Fruit fly (Drosophila melanogaster) whole organism, wandering third instar larva: ENCODE results near the gene brun.

Source experiments
- Abd-B ChIP-seq: fragments of >200 bp; optimal IDR thresholded peaks from 2 replicates; lab custom pipeline; 2017; ENCODE audit warnings: missing biosample characterization, missing genetic modification characterization
- CG32264 ChIP-seq: fragments of 200-800 bp; sonication (Bioruptor generic); optimal IDR thresholded peaks from 2 replicates; lab custom pipeline; 2016; ENCODE audit warnings: missing biosample characterization, missing genetic modification characterization
- CG9705 ChIP-seq: fragments of 200-800 bp; sonication (Bioruptor generic); optimal IDR thresholded peaks from 2 replicates; lab custom pipeline; 2018; ENCODE audit warnings: missing biosample characterization, mild to moderate bottlenecking, missing genetic modification characterization
- CrebA ChIP-seq: fragments of 200-800 bp; sonication (Bioruptor generic); optimal IDR thresholded peaks from 2 replicates; lab custom pipeline; 2016; ENCODE audit warnings: missing biosample characterization, mild to moderate bottlenecking, missing genetic modification characterization, borderline replicate concordance
- Dfd ChIP-seq: fragments of >200 bp; optimal IDR thresholded peaks from 2 replicates; lab custom pipeline; 2017; ENCODE audit warnings: missing biosample characterization, missing genetic modification characterization
- Dif ChIP-seq: fragments of 200-275, 200-300 bp; sonication (Bioruptor generic); optimal IDR thresholded peaks from 2 replicates; lab custom pipeline; 2018; ENCODE audit warnings: missing biosample characterization, missing genetic modification characterization; ENCODE audit not compliant: partially characterized antibody
- GATAd ChIP-seq: sonication (Bioruptor generic); optimal IDR thresholded peaks from 2 replicates; lab custom pipeline; 2016; ENCODE audit warnings: missing biosample characterization, missing genetic modification characterization
- HLH106 ChIP-seq: fragments of 200-800 bp; optimal IDR thresholded peaks from 3 replicates; lab custom pipeline; 2019; ENCODE audit warnings: missing biosample characterization, mild to moderate bottlenecking, missing genetic modification characterization, moderate library complexity
- Hnf4 ChIP-seq: fragments of 200-800 bp; sonication (Bioruptor generic); optimal IDR thresholded peaks from 2 replicates; lab custom pipeline; 2016; ENCODE audit warnings: missing biosample characterization, mild to moderate bottlenecking, missing genetic modification characterization
- Hr78 ChIP-seq: fragments of >200 bp; optimal IDR thresholded peaks from 2 replicates; lab custom pipeline; 2017; ENCODE audit warnings: missing biosample characterization, missing genetic modification characterization
- Hr83 ChIP-seq: fragments of 200-300 bp; sonication (Bioruptor generic); optimal IDR thresholded peaks from 2 replicates; lab custom pipeline; 2016; ENCODE audit warnings: missing biosample characterization, mild to moderate bottlenecking, missing genetic modification characterization, moderate library complexity; ENCODE audit not compliant: poor library complexity, severe bottlenecking
- Jra ChIP-seq: sonication (Bioruptor generic); optimal IDR thresholded peaks from 2 replicates; lab custom pipeline; 2016; ENCODE audit warnings: missing biosample characterization, missing genetic modification characterization
- Mio ChIP-seq: sonication (Bioruptor generic); optimal IDR thresholded peaks from 2 replicates; lab custom pipeline; 2016; ENCODE audit warnings: missing biosample characterization, missing genetic modification characterization
- Myc ChIP-seq: fragments of >200 bp; optimal IDR thresholded peaks from 2 replicates; lab custom pipeline; 2017
- N ChIP-seq: fragments of >200 bp; optimal IDR thresholded peaks from 2 replicates; lab custom pipeline; 2018; ENCODE audit warnings: missing biosample characterization, missing external identifiers, missing genetic modification characterization
- OdsH ChIP-seq: fragments of 200-800 bp; sonication (Bioruptor generic); optimal IDR thresholded peaks from 2 replicates; lab custom pipeline; 2016; ENCODE audit warnings: missing biosample characterization, mild to moderate bottlenecking, missing genetic modification characterization
- Rel ChIP-seq, 2 experiments: fragments of 200-800 bp; sonication (Bioruptor generic) in 1 of 2; optimal IDR thresholded peaks; 2 replicates in 1 of 2; 3 replicates in 1 of 2; lab custom pipeline; 2016 to 2019; ENCODE audit warnings: mild to moderate bottlenecking in 2 of 2, missing biosample characterization in 2 of 2, missing genetic modification characterization in 2 of 2, moderate library complexity in 1 of 2
- Sp1 ChIP-seq: fragments of 200-800 bp; sonication (Bioruptor generic); optimal IDR thresholded peaks from 3 replicates; lab custom pipeline; 2019; ENCODE audit warnings: missing biosample characterization, mild to moderate bottlenecking, missing genetic modification characterization, moderate library complexity
- Vsx2 ChIP-seq: fragments of 200-300, 225-300 bp; sonication (Bioruptor generic); optimal IDR thresholded peaks from 2 replicates; lab custom pipeline; 2018; ENCODE audit warnings: missing biosample characterization, missing genetic modification characterization; ENCODE audit not compliant: partially characterized antibody
- br ChIP-seq: fragments of 200-800 bp; sonication (Bioruptor generic); optimal IDR thresholded peaks from 2 replicates; lab custom pipeline; 2016; ENCODE audit warnings: missing biosample characterization, missing genetic modification characterization
- brk ChIP-seq: fragments of 200-800 bp; sonication (Bioruptor generic); optimal IDR thresholded peaks from 2 replicates; lab custom pipeline; 2016; ENCODE audit warnings: missing biosample characterization, mild to moderate bottlenecking, missing genetic modification characterization
- dl ChIP-seq, 2 experiments: fragments of 175-275, 200-275 bp in 1 of 2; fragments of 200-275 bp in 1 of 2; sonication (Bioruptor generic); optimal IDR thresholded peaks; lab custom pipeline; 2018; ENCODE audit warnings: mild to moderate bottlenecking in 2 of 2, missing biosample characterization in 2 of 2, missing genetic modification characterization in 2 of 2, moderate library complexity in 2 of 2; ENCODE audit not compliant: partially characterized antibody in 2 of 2, insufficient read depth in 1 of 2
- dmrt93B ChIP-seq: fragments of 200-800 bp; sonication (Bioruptor generic); optimal IDR thresholded peaks from 2 replicates; lab custom pipeline; 2018; ENCODE audit warnings: missing biosample characterization, mild to moderate bottlenecking, missing genetic modification characterization
- dsf ChIP-seq: sonication (Bioruptor generic); optimal IDR thresholded peaks from 2 replicates; lab custom pipeline; 2016; ENCODE audit warnings: missing biosample characterization, missing genetic modification characterization, borderline replicate concordance
- ey ChIP-seq: fragments of 200-800 bp; sonication (Bioruptor generic); optimal IDR thresholded peaks from 2 replicates; lab custom pipeline; 2016; ENCODE audit warnings: missing biosample characterization, missing genetic modification characterization
- foxo ChIP-seq, 2 experiments: fragments of 200-800 bp; sonication (Bioruptor generic); optimal IDR thresholded peaks; 2 replicates in 1 of 2; 3 replicates in 1 of 2; lab custom pipeline; 2016 to 2017; ENCODE audit warnings: missing biosample characterization in 2 of 2, missing genetic modification characterization in 2 of 2
- fru ChIP-seq: fragments of 200-800 bp; sonication (Bioruptor generic); optimal IDR thresholded peaks from 3 replicates; lab custom pipeline; 2016; ENCODE audit warnings: missing biosample characterization, mild to moderate bottlenecking, missing genetic modification characterization
- h ChIP-seq: fragments of 200-800 bp; sonication (Bioruptor generic); optimal IDR thresholded peaks from 3 replicates; lab custom pipeline; 2016; ENCODE audit warnings: missing biosample characterization, mild to moderate bottlenecking, missing genetic modification characterization
- jim ChIP-seq: fragments of 175-275, 200-325 bp; sonication (Bioruptor generic); optimal IDR thresholded peaks from 2 replicates; lab custom pipeline; 2016; ENCODE audit warnings: missing biosample characterization, mild to moderate bottlenecking, missing genetic modification characterization
- lola ChIP-seq: fragments of >200 bp; optimal IDR thresholded peaks from 2 replicates; lab custom pipeline; 2017; ENCODE audit warnings: missing biosample characterization, missing genetic modification characterization
- pan ChIP-seq: fragments of >200 bp; optimal IDR thresholded peaks from 2 replicates; lab custom pipeline; 2017
- psq ChIP-seq: fragments of 200-800 bp; sonication (Bioruptor generic); optimal IDR thresholded peaks from 3 replicates; lab custom pipeline; 2017; ENCODE audit warnings: missing biosample characterization, mild to moderate bottlenecking, missing genetic modification characterization, moderate library complexity
- rgr ChIP-seq: fragments of 200-800 bp; sonication (Bioruptor generic); optimal IDR thresholded peaks from 3 replicates; lab custom pipeline; 2016; ENCODE audit warnings: missing biosample characterization, mild to moderate bottlenecking, missing genetic modification characterization
- sage ChIP-seq: fragments of 200-800 bp; sonication (Bioruptor generic); optimal IDR thresholded peaks from 2 replicates; lab custom pipeline; 2016; ENCODE audit warnings: missing biosample characterization, mild to moderate bottlenecking, missing genetic modification characterization
- sv ChIP-seq: fragments of 200-800 bp; sonication (Bioruptor generic); optimal IDR thresholded peaks from 3 replicates; lab custom pipeline; 2016; ENCODE audit warnings: missing biosample characterization, missing genetic modification characterization
- tai ChIP-seq: sonication (Bioruptor generic); optimal IDR thresholded peaks from 2 replicates; lab custom pipeline; 2016; ENCODE audit warnings: missing biosample characterization, missing genetic modification characterization
- usp ChIP-seq: fragments of >200 bp; optimal IDR thresholded peaks from 2 replicates; lab custom pipeline; 2017; ENCODE audit warnings: missing biosample characterization, missing genetic modification characterization
- woc ChIP-seq: sonication (Bioruptor generic); optimal IDR thresholded peaks from 2 replicates; lab custom pipeline; 2016; ENCODE audit warnings: missing biosample characterization, mild to moderate bottlenecking, missing genetic modification characterization

brun gene

DNA sequence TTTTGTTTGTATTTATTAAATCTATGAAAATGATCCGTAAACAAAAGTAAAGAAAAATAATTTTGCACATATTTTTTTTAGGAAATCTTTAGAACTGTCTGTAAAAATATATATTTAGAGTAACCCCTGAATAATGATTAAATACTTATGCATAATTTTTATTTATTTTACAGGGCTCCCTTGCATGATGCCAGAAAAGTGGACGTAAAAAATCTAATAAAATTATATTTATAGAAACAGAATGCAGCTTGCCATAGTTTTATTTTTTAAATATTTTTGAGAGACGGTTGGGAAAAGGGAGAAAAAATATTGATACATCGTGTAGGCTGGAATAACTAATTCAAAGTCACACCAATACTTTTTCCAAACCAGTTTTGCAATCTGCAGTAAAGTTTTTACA, 7.4 kb downstream of the brun start, which contains the start of gene CG18810:
TSS of gene CG18810 (plus strand) at position 301 of the 400 bp plus-strand sequence.
- TF ChIP-seq brk (GFP tag; lab: Kevin White, UChicago): no peak
- TF ChIP-seq pan (lab: Kevin White, UChicago): no peak
- no peak for TF ChIP-seq CrebA (GFP tag; lab: Kevin White, UChicago)
- TF ChIP-seq dl (GFP tag; optimal IDR thresholded peaks at IDR 0.05; lab: Kevin White, UChicago; ENCODE audit: insufficient read depth in 1 of 2, partially characterized antibody in 2 of 2): no peak
- TF ChIP-seq OdsH (GFP tag; lab: Kevin White, UChicago): no peak

DNA sequence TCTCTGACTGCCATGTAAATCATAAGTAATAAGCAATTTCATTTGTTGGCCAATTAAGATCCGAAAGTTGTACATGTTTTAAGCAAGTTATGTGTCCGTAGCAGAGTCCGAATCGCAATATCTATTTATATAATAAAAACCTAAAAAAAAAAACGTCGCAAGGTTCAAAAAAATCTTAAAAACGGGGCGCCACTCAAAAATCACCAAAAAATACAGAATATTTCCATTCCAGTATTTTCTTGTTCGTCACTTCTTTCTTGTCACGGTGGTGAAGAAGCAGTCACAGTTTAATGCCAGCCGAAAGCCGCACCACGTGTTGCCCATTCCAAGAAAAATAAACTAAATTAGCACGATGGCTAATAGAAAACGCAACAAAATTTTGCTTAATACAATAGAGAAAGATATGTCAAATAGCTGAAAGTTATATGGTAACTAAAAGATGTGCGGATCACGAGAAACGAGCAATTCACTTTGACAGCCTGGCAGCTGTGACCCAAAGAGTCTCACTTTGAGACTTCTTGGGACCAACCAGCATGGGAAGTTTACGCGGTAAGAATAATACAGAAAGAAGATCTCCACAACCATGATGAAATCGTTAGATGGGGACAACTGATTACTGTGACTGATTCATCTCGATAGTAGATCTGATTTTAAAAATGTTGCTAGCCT, 8.6 kb downstream of the brun start:
- TF ChIP-seq rgr: peak; percentile 23
- TF ChIP-seq dl (GFP tag; optimal IDR thresholded peaks at IDR 0.05; lab: Kevin White, UChicago; ENCODE audit: insufficient read depth in 1 of 2, partially characterized antibody in 2 of 2): no peak
- TF ChIP-seq h (GFP tag; lab: Kevin White, UChicago): peak; percentile 11
- no peak for TF ChIP-seq sv (GFP tag; lab: Kevin White, UChicago)
- TF ChIP-seq CG9705 (GFP tag; lab: Kevin White, UChicago): no peak
- TF ChIP-seq HLH106 (tag; lab: Kevin White, UChicago): no peak
- TF ChIP-seq Dif (GFP tag; lab: Kevin White, UChicago): no peak
- TF ChIP-seq fru (GFP tag; lab: Kevin White, UChicago): no peak
- TF ChIP-seq Hnf4 (GFP tag; lab: Kevin White, UChicago): no peak
- TF ChIP-seq CG32264: peak; percentile 6
- no peak for TF ChIP-seq br
- TF ChIP-seq foxo (GFP tag; optimal IDR thresholded peaks at IDR 0.05; lab: Kevin White, UChicago): no peak
- TF ChIP-seq Rel (GFP tag; optimal IDR thresholded peaks at IDR 0.05; lab: Kevin White, UChicago): no peak
- peak; percentile 89 for TF ChIP-seq Rel (tag; optimal IDR thresholded peaks at IDR 0.05; lab: Kevin White, UChicago)
- TF ChIP-seq sage (GFP tag; lab: Kevin White, UChicago): no peak
- TF ChIP-seq lola (GFP tag; lab: Kevin White, UChicago): no peak

DNA sequence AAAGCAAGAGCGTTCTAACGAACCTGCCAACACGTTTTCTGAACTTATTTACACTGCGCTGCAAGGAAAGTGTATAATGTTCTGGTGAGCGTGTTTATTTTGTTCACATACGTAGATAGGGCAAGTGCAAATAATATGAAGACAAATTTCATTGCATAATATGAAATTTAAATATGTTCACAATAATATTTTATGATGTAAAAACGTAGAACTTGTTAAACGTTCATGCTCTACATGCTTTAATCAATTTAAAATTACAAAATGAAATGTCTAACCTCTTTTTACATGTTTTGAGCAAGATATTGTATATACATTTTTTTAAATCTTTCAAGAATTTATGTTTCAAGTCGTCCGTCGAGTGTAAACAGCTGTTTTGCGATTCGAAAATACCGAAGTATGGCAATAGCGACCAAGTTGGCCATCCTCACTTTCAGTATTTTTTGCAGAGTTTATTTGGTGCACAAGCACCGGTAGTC, 10.5 kb downstream of the brun start, which contains the start of the genes phr6-4 and CG2608:
TSS of gene phr6-4 (minus strand) at position 398 of the 476 bp plus-strand sequence.
TSS of gene CG2608 (plus strand) at position 429 of the 476 bp plus-strand sequence.
- TF ChIP-seq Mio (GFP tag; lab: Kevin White, UChicago) (peak; percentile 59), sage (GFP tag; lab: Kevin White, UChicago) (no peak), Hr78 (GFP tag; lab: Kevin White, UChicago) (no peak), rgr (peak; percentile 93), CG32264 (peak; percentile 58), br (peak; percentile 87), CG9705 (GFP tag; lab: Kevin White, UChicago) (peak; percentile 87), N (no peak), Rel (GFP tag; optimal IDR thresholded peaks at IDR 0.05; lab: Kevin White, UChicago) (no peak), Rel (tag; optimal IDR thresholded peaks at IDR 0.05; lab: Kevin White, UChicago) (peak; percentile 68), GATAd (GFP tag; lab: Kevin White, UChicago) (peak; percentile 53), dl (GFP tag; optimal IDR thresholded peaks at IDR 0.05; lab: Kevin White, UChicago; ENCODE audit: insufficient read depth in 1 of 2, partially characterized antibody in 2 of 2) (no peak), pan (lab: Kevin White, UChicago) (no peak), Myc (peak; percentile 15), Abd-B (GFP tag; lab: Kevin White, UChicago) (no peak), dmrt93B (no peak), sv (GFP tag; lab: Kevin White, UChicago) (peak; percentile 84), Dfd (no peak), lola (GFP tag; lab: Kevin White, UChicago) (no peak), tai (GFP tag; lab: Kevin White, UChicago) (no peak), dsf (peak; percentile 60), HLH106 (tag; lab: Kevin White, UChicago) (peak; percentile 95), Jra (GFP tag; lab: Kevin White, UChicago) (peak; percentile 80), Hr83 (GFP tag; lab: Kevin White, UChicago) (peak; percentile 56), foxo (GFP tag; optimal IDR thresholded peaks at IDR 0.05; lab: Kevin White, UChicago) (peak in 1 of 2 experiments; percentile 95), usp (GFP tag; lab: Kevin White, UChicago) (no peak), Dif (GFP tag; lab: Kevin White, UChicago) (no peak), fru (GFP tag; lab: Kevin White, UChicago) (peak; percentile 91), ey (GFP tag; lab: Kevin White, UChicago) (peak; percentile 88), Sp1 (GFP tag; lab: Kevin White, UChicago) (peak; percentile 94), CrebA (GFP tag; lab: Kevin White, UChicago) (no peak), woc (peak; percentile 80), Vsx2 (GFP tag; lab: Kevin White, UChicago) (no peak), Hnf4 (GFP tag; lab: Kevin White, UChicago) (peak; percentile 82), jim (no peak), OdsH (GFP tag; lab: Kevin White, UChicago) (peak; percentile 91), brk (GFP tag; lab: Kevin White, UChicago) (peak; percentile 92), h (GFP tag; lab: Kevin White, UChicago) (peak; percentile 91), psq (GFP tag; lab: Kevin White, UChicago) (peak; percentile 85)
